Worm (Caenorhabditis elegans) whole organism, L2 larva: ENCODE measurements around the gene R74.8.

Experiments used
- C34F6.9 ChIP-seq: fragments of 150-350 bp; optimal IDR thresholded peaks from 2 replicates; lab custom pipeline; 2014; ENCODE audit warnings: missing biosample characterization, missing genetic modification characterization
- ama-1 ChIP-seq: fragments of 150-350 bp; optimal IDR thresholded peaks from 2 replicates; lab custom pipeline; 2018; ENCODE audit warnings: inconsistent platforms
- nhr-10 ChIP-seq: sonication (generic microtip); optimal IDR thresholded peaks from 2 replicates; lab custom pipeline; 2017; ENCODE audit warnings: missing biosample characterization, missing genetic modification characterization
- nhr-237 ChIP-seq: fragments of 150-350 bp; optimal IDR thresholded peaks from 2 replicates; lab custom pipeline; 2014; ENCODE audit warnings: missing biosample characterization, missing genetic modification characterization
- nhr-25 ChIP-seq: fragments of 150-350 bp; sonication (generic microtip); optimal IDR thresholded peaks from 3 replicates; lab custom pipeline; 2014; ENCODE audit warnings: missing biosample characterization, missing genetic modification characterization
- sma-9 ChIP-seq, 2 experiments: fragments of 150-350 bp in 1 of 2; sonication (generic microtip) in 1 of 2; optimal IDR thresholded peaks; 2 replicates each; lab custom pipeline; 2014 to 2016; ENCODE audit warnings: missing genetic modification characterization in 2 of 2, mild to moderate bottlenecking in 1 of 2, missing biosample characterization in 1 of 2, missing compliant biosample characterization in 1 of 2, missing genetic modification reagents in 1 of 2, moderate library complexity in 1 of 2
- snpc-4 ChIP-seq: fragments of 150-350 bp; optimal IDR thresholded peaks from 2 replicates; lab custom pipeline; 2014; ENCODE audit warnings: missing biosample characterization, missing genetic modification characterization
- unc-39 ChIP-seq: fragments of 150-350 bp; optimal IDR thresholded peaks from 2 replicates; lab custom pipeline; 2014; ENCODE audit warnings: missing biosample characterization, missing genetic modification characterization
- unc-62 ChIP-seq: fragments of 150-350 bp; optimal IDR thresholded peaks from 2 replicates; lab custom pipeline; 2014; ENCODE audit warnings: missing biosample characterization, missing genetic modification reagents, missing genetic modification characterization
- ztf-4 ChIP-seq: fragments of 150-350 bp; optimal IDR thresholded peaks from 2 replicates; lab custom pipeline; 2014; ENCODE audit warnings: missing biosample characterization, missing genetic modification characterization

DNA sequence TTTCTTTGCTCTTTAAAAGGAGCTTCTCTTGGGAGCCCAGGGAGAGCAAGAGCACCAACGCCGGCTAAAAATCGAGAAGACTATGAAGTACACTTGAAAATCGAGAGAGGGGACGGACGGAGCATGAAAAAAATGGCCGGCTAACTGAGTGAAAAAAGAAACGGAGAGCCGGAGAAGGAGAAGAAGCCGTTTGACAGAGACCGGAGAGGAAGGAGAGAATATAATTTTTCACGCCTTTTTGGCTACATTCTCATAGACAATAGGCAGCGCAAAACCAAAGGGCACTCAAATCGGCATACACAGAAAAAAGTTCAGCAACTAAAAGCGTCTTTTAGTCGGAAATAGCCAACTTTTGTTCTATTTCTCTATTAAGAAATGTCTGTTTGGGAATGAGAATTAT is 15.4 kb downstream of the R74.8 start:
- TF ChIP-seq snpc-4 (tag; lab: Kevin White, UChicago) (no peak), sma-9 (GFP tag; optimal IDR thresholded peaks at IDR 0.05; lab: Kevin White, UChicago) (no peak), sma-9 (tag; optimal IDR thresholded peaks at IDR 0.05; lab: Kevin White, UChicago) (no peak), nhr-25 (tag; lab: Kevin White, UChicago) (no peak), ztf-4 (no peak), ama-1 (lab: Kevin White, UChicago) (no peak), C34F6.9 (tag; lab: Kevin White, UChicago) (no peak), unc-62 (GFP tag; lab: Kevin White, UChicago) (no peak), nhr-10 (tag; lab: Kevin White, UChicago) (no peak), nhr-237 (tag; lab: Kevin White, UChicago) (no peak), unc-39 (tag; lab: Kevin White, UChicago) (no peak)
